Worm (Caenorhabditis elegans) whole organism, midembryonic: ENCODE measurements around the gene idpp-3.

Source experiments
- flt-1 ChIP-seq: fragments of 200-800 bp; sonication (Bioruptor generic); IDR thresholded peaks from 2 replicates; pipeline ENCODE4 v1.3.6; 2022; ENCODE audit warnings: missing genetic modification characterization, missing compliant biosample characterization
- ztf-23 ChIP-seq: fragments of 200-800 bp; sonication (Bioruptor generic); IDR thresholded peaks from 2 replicates; pipeline ENCODE4 v1.3.6; 2022; ENCODE audit warnings: missing genetic modification reagents, missing genetic modification characterization, missing compliant biosample characterization
- ztf-29 ChIP-seq: fragments of 200-800 bp; sonication (Bioruptor generic); IDR thresholded peaks from 2 replicates; pipeline ENCODE4 v1.3.6; 2022; ENCODE audit warnings: missing genetic modification reagents, missing genetic modification characterization, missing compliant biosample characterization

ce11 chrX:14962456-14962855 lies 1.1 kb upstream of the idpp-3 start, which contains the start of gene rgs-10:
- TF ChIP-seq ztf-23 (GFP tag; lab: Robert Waterston, UW) (no peak), flt-1 (GFP tag; lab: Robert Waterston, UW) (no peak), ztf-29 (no peak)
